Worm (Caenorhabditis elegans) whole organism, L1 larva: ENCODE results near the gene cpr-2.

Source experiments
- C34B4.2 ChIP-seq: sonication (generic microtip); optimal IDR thresholded peaks from 2 replicates; lab custom pipeline; 2017; ENCODE audit warnings: mild to moderate bottlenecking, missing genetic modification characterization, missing compliant biosample characterization
- ces-1 ChIP-seq: fragments of 150-350 bp; optimal IDR thresholded peaks from 2 replicates; lab custom pipeline; 2014; ENCODE audit warnings: missing biosample characterization, missing genetic modification reagents, missing genetic modification characterization
- elt-3 ChIP-seq, 6 experiments: fragments of 150-350 bp in 1 of 6; sonication (generic microtip); optimal IDR thresholded peaks; 2 replicates each; lab custom pipeline; 2017 to 2018; ENCODE audit warnings: missing biosample characterization in 6 of 6, missing genetic modification characterization in 6 of 6, inconsistent platforms in 1 of 6
- nhr-77 ChIP-seq: fragments of 150-350 bp; optimal IDR thresholded peaks from 2 replicates; lab custom pipeline; 2014; ENCODE audit warnings: missing biosample characterization, missing genetic modification characterization
- skn-1 ChIP-seq: fragments of 150-350 bp; optimal IDR thresholded peaks from 2 replicates; lab custom pipeline; 2014; ENCODE audit warnings: missing biosample characterization, missing genetic modification characterization
- swsn-7 ChIP-seq: sonication (generic microtip); optimal IDR thresholded peaks from 2 replicates; lab custom pipeline; 2016; ENCODE audit warnings: missing genetic modification characterization, missing compliant biosample characterization
- unc-62 ChIP-seq: fragments of 150-350 bp; optimal IDR thresholded peaks from 2 replicates; lab custom pipeline; 2014; ENCODE audit warnings: missing biosample characterization, missing genetic modification reagents, missing genetic modification characterization
- zag-1 ChIP-seq: fragments of 150-350 bp; optimal IDR thresholded peaks from 2 replicates; lab custom pipeline; 2014; ENCODE audit warnings: missing biosample characterization, missing genetic modification characterization

ce11 chrV:16517619-16518018 is 16.3 kb downstream of the cpr-2 start, which contains the start of gene F36D3.4:
- TF ChIP-seq zag-1 (tag; lab: Kevin White, UChicago) (no peak), ces-1 (GFP tag; lab: Kevin White, UChicago) (no peak), C34B4.2 (tag; lab: Kevin White, UChicago) (no peak), unc-62 (GFP tag; lab: Kevin White, UChicago) (no peak), nhr-77 (tag; lab: Kevin White, UChicago) (no peak), swsn-7 (tag; lab: Kevin White, UChicago) (no peak), skn-1 (tag; lab: Kevin White, UChicago) (no peak), elt-3 (tag; optimal IDR thresholded peaks at IDR 0.05; lab: Kevin White, UChicago) (no peak)
